Worm (Caenorhabditis elegans) whole organism, late embryonic: Measurements from ENCODE around the gene ncs-3.

ENCODE experiments used
- C38D4.7 ChIP-seq: fragments of 200-800 bp; sonication (Bioruptor generic); optimal IDR thresholded peaks from 2 replicates; lab custom pipeline; 2018; ENCODE audit warnings: mild to moderate bottlenecking, missing genetic modification characterization, moderate library complexity, missing compliant biosample characterization
- F13H6.1 ChIP-seq: sonication (generic microtip); optimal IDR thresholded peaks from 2 replicates; lab custom pipeline; 2016; ENCODE audit warnings: missing genetic modification characterization, missing compliant biosample characterization
- K02D7.2 ChIP-seq: sonication (generic microtip); optimal IDR thresholded peaks from 2 replicates; lab custom pipeline; 2017; ENCODE audit warnings: mild to moderate bottlenecking, missing genetic modification characterization, missing compliant biosample characterization
- T23F11.4 ChIP-seq: fragments of 200-800 bp; sonication (Bioruptor generic); optimal IDR thresholded peaks from 2 replicates; lab custom pipeline; 2018; ENCODE audit warnings: mild to moderate bottlenecking, missing genetic modification characterization, missing compliant biosample characterization
- ceh-14 ChIP-seq: sonication (generic microtip); optimal IDR thresholded peaks from 2 replicates; lab custom pipeline; 2016; ENCODE audit warnings: missing genotype, missing genetic modification characterization, missing compliant biosample characterization
- ceh-18 ChIP-seq: sonication (generic microtip); optimal IDR thresholded peaks from 2 replicates; lab custom pipeline; 2016; ENCODE audit warnings: missing genetic modification characterization, missing compliant biosample characterization
- ceh-31 ChIP-seq: sonication (generic microtip); optimal IDR thresholded peaks from 2 replicates; lab custom pipeline; 2016; ENCODE audit warnings: missing genetic modification characterization, missing compliant biosample characterization
- ceh-45 ChIP-seq: fragments of 200-800 bp; sonication (Bioruptor generic); IDR thresholded peaks from 2 replicates; pipeline ENCODE4 v1.3.6; 2022; ENCODE audit warnings: missing genetic modification reagents, missing genetic modification characterization, missing compliant biosample characterization
- ceh-48 ChIP-seq: sonication (generic microtip); optimal IDR thresholded peaks from 2 replicates; lab custom pipeline; 2016; ENCODE audit warnings: missing genetic modification characterization, inconsistent platforms, missing compliant biosample characterization
- dve-1 ChIP-seq: sonication (generic microtip); optimal IDR thresholded peaks from 2 replicates; lab custom pipeline; 2017; ENCODE audit warnings: antibody characterized with exemption, mild to moderate bottlenecking, missing genetic modification characterization, missing compliant biosample characterization
- elt-2 ChIP-seq: sonication (generic microtip); optimal IDR thresholded peaks from 2 replicates; lab custom pipeline; 2016; ENCODE audit warnings: missing genetic modification reagents, missing genetic modification characterization, missing compliant biosample characterization
- ets-4 ChIP-seq: sonication (generic microtip); optimal IDR thresholded peaks from 2 replicates; lab custom pipeline; 2016; ENCODE audit warnings: missing genetic modification characterization, missing compliant biosample characterization
- fax-1 ChIP-seq: sonication (generic microtip); optimal IDR thresholded peaks from 2 replicates; lab custom pipeline; 2016; ENCODE audit warnings: missing genotype, missing genetic modification characterization, missing compliant biosample characterization
- fkh-10 ChIP-seq: fragments of 150-350 bp; optimal IDR thresholded peaks from 2 replicates; lab custom pipeline; 2014; ENCODE audit warnings: missing biosample characterization, missing genetic modification reagents, missing genetic modification characterization
- fkh-6 ChIP-seq: sonication (generic microtip); optimal IDR thresholded peaks from 2 replicates; lab custom pipeline; 2016; ENCODE audit warnings: missing genetic modification characterization, missing compliant biosample characterization
- gmeb-2 ChIP-seq: sonication (generic microtip); optimal IDR thresholded peaks from 2 replicates; lab custom pipeline; 2016; ENCODE audit warnings: missing genetic modification characterization, inconsistent platforms, missing compliant biosample characterization
- hlh-13 ChIP-seq: fragments of 200-800 bp; sonication (Bioruptor generic); optimal IDR thresholded peaks from 2 replicates; lab custom pipeline; 2018; ENCODE audit warnings: mild to moderate bottlenecking, missing genetic modification characterization, missing compliant biosample characterization
- hlh-6 ChIP-seq: sonication (generic microtip); optimal IDR thresholded peaks from 2 replicates; lab custom pipeline; 2016; ENCODE audit warnings: missing genotype, missing genetic modification characterization, missing compliant biosample characterization
- lim-6 ChIP-seq: sonication (generic microtip); optimal IDR thresholded peaks from 2 replicates; lab custom pipeline; 2016; ENCODE audit warnings: missing genetic modification characterization, missing compliant biosample characterization
- mec-3 ChIP-seq: sonication (generic microtip); optimal IDR thresholded peaks from 2 replicates; lab custom pipeline; 2016; ENCODE audit warnings: borderline replicate concordance, missing genetic modification characterization, missing compliant biosample characterization
- nfya-1 ChIP-seq: sonication (generic microtip); optimal IDR thresholded peaks from 2 replicates; lab custom pipeline; 2017; ENCODE audit warnings: missing genetic modification characterization, mild to moderate bottlenecking, missing compliant biosample characterization, antibody characterized with exemption, moderate library complexity
- nhr-232 ChIP-seq: sonication (generic microtip); optimal IDR thresholded peaks from 2 replicates; lab custom pipeline; 2016; ENCODE audit warnings: missing genetic modification characterization, missing compliant biosample characterization
- npax-4 ChIP-seq: sonication (generic microtip); optimal IDR thresholded peaks from 2 replicates; lab custom pipeline; 2016; ENCODE audit warnings: missing genetic modification characterization, missing compliant biosample characterization
- odd-2 ChIP-seq: sonication (generic microtip); optimal IDR thresholded peaks from 2 replicates; lab custom pipeline; 2017; ENCODE audit warnings: antibody characterized with exemption, mild to moderate bottlenecking, missing genetic modification characterization, missing compliant biosample characterization
- pat-9 ChIP-seq: fragments of 200-800 bp; sonication (Bioruptor generic); optimal IDR thresholded peaks from 2 replicates; lab custom pipeline; 2018; ENCODE audit warnings: mild to moderate bottlenecking, missing genetic modification characterization, moderate library complexity, missing compliant biosample characterization
- pha-2 ChIP-seq: sonication (generic microtip); optimal IDR thresholded peaks from 2 replicates; lab custom pipeline; 2017; ENCODE audit warnings: mild to moderate bottlenecking, missing genetic modification characterization, missing compliant biosample characterization
- pha-4 ChIP-seq: fragments of 150-350 bp; optimal IDR thresholded peaks from 2 replicates; lab custom pipeline; 2018; ENCODE audit warnings: missing biosample characterization, missing genetic modification reagents, missing genetic modification characterization
- pqm-1 ChIP-seq: sonication (generic microtip); optimal IDR thresholded peaks from 2 replicates; lab custom pipeline; 2016; ENCODE audit warnings: missing genetic modification characterization, missing compliant biosample characterization
- ref-2 ChIP-seq: sonication (generic microtip); optimal IDR thresholded peaks from 2 replicates; lab custom pipeline; 2016; ENCODE audit warnings: missing genetic modification characterization, missing compliant biosample characterization
- sdc-2 ChIP-seq: sonication (generic microtip); optimal IDR thresholded peaks from 2 replicates; lab custom pipeline; 2016; ENCODE audit warnings: missing genotype, missing genetic modification characterization, missing compliant biosample characterization
- sox-2 ChIP-seq: fragments of 200-800 bp; sonication (Bioruptor generic); IDR thresholded peaks from 2 replicates; pipeline ENCODE4 v1.3.6; 2022; ENCODE audit warnings: missing genetic modification reagents, missing genetic modification characterization, missing compliant biosample characterization
- tbx-2 ChIP-seq: sonication (generic microtip); optimal IDR thresholded peaks from 2 replicates; lab custom pipeline; 2016; ENCODE audit warnings: missing genetic modification characterization, missing compliant biosample characterization
- tbx-7 ChIP-seq: sonication (generic microtip); optimal IDR thresholded peaks from 2 replicates; lab custom pipeline; 2016; ENCODE audit warnings: missing genotype, missing genetic modification characterization, missing compliant biosample characterization
- ttx-3 ChIP-seq: sonication (generic microtip); optimal IDR thresholded peaks from 2 replicates; lab custom pipeline; 2016; ENCODE audit warnings: missing genetic modification reagents, missing genetic modification characterization, missing compliant biosample characterization
- unc-42 ChIP-seq: sonication (generic microtip); optimal IDR thresholded peaks from 2 replicates; lab custom pipeline; 2016; ENCODE audit warnings: missing genotype, missing genetic modification characterization, missing compliant biosample characterization
- unc-55 ChIP-seq: sonication (generic microtip); optimal IDR thresholded peaks from 2 replicates; lab custom pipeline; 2017; ENCODE audit warnings: missing biosample characterization, missing genetic modification reagents, missing genetic modification characterization
- unc-86 ChIP-seq: sonication (generic microtip); optimal IDR thresholded peaks from 2 replicates; lab custom pipeline; 2016; ENCODE audit warnings: missing genetic modification characterization, missing compliant biosample characterization

Gene ncs-3

DNA sequence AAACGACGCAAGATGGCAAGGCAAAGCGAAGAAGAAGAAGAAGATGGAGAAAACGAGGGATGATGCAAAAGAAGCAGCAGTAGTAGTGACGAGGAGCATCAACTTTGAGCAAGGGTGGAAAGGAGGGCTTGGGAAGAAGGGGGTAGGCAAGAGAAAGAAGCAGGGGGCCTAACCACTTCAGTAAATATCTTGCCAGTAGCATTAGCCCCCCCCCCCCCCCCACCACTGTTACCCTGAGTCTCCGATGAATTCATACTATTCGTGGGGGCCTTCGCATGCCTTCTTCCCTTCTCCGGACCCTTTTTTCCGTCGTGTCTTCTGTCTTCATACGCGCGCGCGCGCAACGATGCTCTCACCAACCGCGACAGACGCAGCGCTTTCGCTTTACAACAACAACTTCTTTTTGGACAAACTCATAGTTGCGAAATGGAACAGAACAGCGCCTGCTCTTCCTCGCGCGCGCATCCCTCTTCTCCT is 32.0 kb upstream of the ncs-3 start (continued):
- TF ChIP-seq pha-4 (tag; lab: Kevin White, UChicago) (no peak), sox-2 (GFP tag; lab: Robert Waterston, UW) (no peak), F13H6.1 (no peak), ets-4 (tag; lab: Kevin White, UChicago) (no peak), K02D7.2 (tag; lab: Kevin White, UChicago) (no peak), ceh-14 (tag; lab: Kevin White, UChicago) (peak; percentile 32)

ce11 chrX:1025010-1025409 is 28.9 kb upstream of the ncs-3 start, which contains the start of gene F55A4.3:
F55A4.3 (minus strand) TSS chrX:1025110.
- TF ChIP-seq fkh-6 (tag; lab: Kevin White, UChicago) (no peak), tbx-2 (tag; lab: Kevin White, UChicago) (no peak), odd-2 (no peak), pha-2 (no peak), unc-86 (tag; lab: Kevin White, UChicago) (no peak), unc-55 (no peak), nhr-232 (tag; lab: Kevin White, UChicago) (no peak)

DNA sequence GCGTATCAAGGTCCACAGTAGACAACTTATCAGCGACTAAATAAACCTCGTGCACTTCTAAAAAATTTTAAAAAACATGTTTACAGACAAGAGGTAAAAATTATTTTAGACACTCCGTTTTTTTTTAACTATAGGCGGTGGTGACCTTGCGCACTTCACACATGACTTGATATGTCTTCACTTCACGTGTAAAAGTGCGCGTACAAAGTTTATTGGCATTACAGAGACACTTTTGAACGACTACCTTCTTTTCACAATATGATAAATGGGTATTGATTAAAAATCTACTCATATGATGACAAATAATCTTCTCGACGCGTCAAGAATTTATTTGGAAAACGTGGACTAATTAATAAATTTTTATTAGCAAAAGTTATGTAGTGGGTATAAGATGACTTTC is 27.2 kb upstream of the ncs-3 start:
- TF ChIP-seq dve-1 (tag; lab: Kevin White, UChicago) (no peak), hlh-13 (GFP tag; lab: Kevin White, UChicago) (no peak), mec-3 (tag; lab: Kevin White, UChicago) (no peak), fkh-10 (GFP tag; lab: Kevin White, UChicago) (no peak), gmeb-2 (tag; lab: Kevin White, UChicago) (no peak), pha-2 (no peak), fax-1 (tag; lab: Kevin White, UChicago) (no peak)

DNA sequence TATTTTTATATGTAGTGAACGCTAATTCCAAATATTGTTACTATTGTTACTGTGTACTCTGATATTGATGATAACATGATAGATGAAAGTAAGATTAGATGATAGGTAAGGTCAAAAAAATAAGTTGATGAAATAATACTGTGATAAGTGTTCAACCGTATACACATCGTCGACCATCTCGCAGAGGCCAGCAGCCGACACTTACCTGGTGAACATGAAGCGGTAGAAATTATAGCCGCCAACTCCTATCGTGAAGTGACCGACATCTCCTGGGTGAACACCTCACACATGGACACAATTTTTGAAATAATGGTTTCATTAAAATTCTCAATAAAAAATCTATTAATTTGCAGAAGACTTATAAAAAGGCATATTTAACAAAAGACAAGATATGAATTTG is 26.5 kb upstream of the ncs-3 start:
- no peak for TF ChIP-seq K02D7.2 (tag; lab: Kevin White, UChicago)
- TF ChIP-seq elt-2 (tag; lab: Kevin White, UChicago): no peak

DNA sequence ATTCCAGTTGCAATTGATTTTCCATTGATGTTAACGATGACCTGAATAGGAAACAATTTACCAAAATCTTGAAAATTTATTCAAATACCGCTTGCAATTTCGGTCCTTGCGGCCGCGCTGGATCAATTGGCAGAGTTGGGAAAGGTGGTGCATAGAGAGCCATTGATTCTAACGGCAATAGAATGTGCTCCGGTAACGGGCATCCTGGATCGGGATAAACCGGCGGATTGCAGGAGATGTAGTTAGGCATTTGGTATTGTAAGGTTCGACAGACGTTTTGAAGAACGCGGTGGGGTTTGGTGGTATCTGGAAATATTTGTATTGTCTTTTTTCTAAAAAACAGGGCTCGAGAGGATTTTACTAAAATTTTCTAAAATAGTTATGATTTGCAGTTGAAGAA is 23.0 kb upstream of the ncs-3 start:
- TF ChIP-seq lim-6 (no peak), dve-1 (tag; lab: Kevin White, UChicago) (no peak), T23F11.4 (GFP tag; lab: Kevin White, UChicago) (no peak), unc-42 (no peak), ref-2 (tag; lab: Kevin White, UChicago) (no peak), ceh-18 (tag; lab: Kevin White, UChicago) (no peak), hlh-6 (tag; lab: Kevin White, UChicago) (no peak), pat-9 (tag; lab: Kevin White, UChicago) (no peak), npax-4 (tag; lab: Kevin White, UChicago) (no peak), ceh-45 (GFP tag; lab: Robert Waterston, UW) (no peak), pha-4 (tag; lab: Kevin White, UChicago) (no peak), K02D7.2 (tag; lab: Kevin White, UChicago) (no peak), pqm-1 (no peak)
- TF ChIP-seq, all 69 proteins: peak for 0

- TF ChIP-seq unc-55 (no peak), tbx-2 (tag; lab: Kevin White, UChicago) (peak; percentile 15), ttx-3 (tag; lab: Kevin White, UChicago) (no peak), tbx-7 (tag; lab: Kevin White, UChicago) (no peak), C38D4.7 (GFP tag; lab: Kevin White, UChicago) (no peak), pat-9 (tag; lab: Kevin White, UChicago) (no peak), sdc-2 (tag; lab: Kevin White, UChicago) (peak; percentile 51), lim-6 (no peak), unc-42 (peak; percentile 25), ceh-31 (tag; lab: Kevin White, UChicago) (peak; percentile 60), ceh-48 (tag; lab: Kevin White, UChicago) (peak; percentile 76), nfya-1 (peak; percentile 1)
Measured at ce11 chrX:1035039-1035598, 18.8 kb upstream of the ncs-3 start, which contains the start of the genes stau-1 and sec-22. stau-1 (minus strand) TSS chrX:1035286. sec-22 (plus strand) TSS chrX:1035548.
